Worm (Caenorhabditis elegans): ENCODE results near the gene ttr-30.

DNA sequence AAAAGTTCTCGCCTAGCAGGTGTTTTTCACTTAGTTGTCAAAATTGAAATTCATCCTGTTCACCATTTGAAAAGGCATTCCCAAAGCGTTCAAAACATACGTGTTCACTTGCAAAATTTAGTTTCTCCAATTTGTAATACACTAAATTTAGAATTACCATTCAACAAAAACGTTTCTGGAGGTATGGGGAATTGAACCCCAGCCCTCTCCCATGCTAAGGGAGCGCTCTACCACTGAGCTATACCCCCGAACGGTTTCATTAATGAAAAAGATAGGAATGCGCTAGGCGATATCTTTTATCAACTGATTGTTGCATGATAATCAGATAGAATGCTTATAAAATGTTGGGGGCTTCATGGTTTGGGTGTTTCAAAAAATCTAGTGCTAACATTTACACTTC, 47.9 kb downstream of the ttr-30 start:
- TF ChIP-seq him-1 (tag; optimal IDR thresholded peaks at IDR 0.05) (no peak), dao-5 (tag; optimal IDR thresholded peaks at IDR 0.05) (no peak), W03F9.2 (tag; optimal IDR thresholded peaks at IDR 0.05) (no peak)

Measured in whole organism, L4/young adult.